Worm (Caenorhabditis elegans): Measurements from ENCODE around the gene pitr-1.

DNA sequence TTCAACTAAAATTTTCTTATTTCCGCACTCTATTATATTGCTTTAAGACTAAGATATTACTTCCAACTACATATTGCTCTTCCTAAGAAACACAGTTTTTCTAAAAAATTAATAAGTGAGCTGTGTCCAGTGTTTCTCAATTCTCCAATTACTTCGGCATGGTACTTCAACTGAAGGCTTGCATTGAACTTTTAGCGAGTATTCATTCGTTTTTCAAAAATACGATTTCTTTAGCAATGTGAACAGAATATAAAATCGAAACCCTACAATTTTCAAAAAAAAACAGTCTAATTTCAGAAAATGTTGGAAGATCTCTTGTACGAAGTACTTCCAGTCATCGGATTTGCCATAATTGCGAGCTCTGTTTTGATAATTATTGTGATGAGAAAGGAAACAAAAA, 27.0 kb downstream of the pitr-1 start, which contains the start of gene srtx-1:
- no peak for TF ChIP-seq ama-1 (optimal IDR thresholded peaks at IDR 0.05)
- TF ChIP-seq hnd-1 (tag; optimal IDR thresholded peaks at IDR 0.05) = no peak

Measured in whole organism, early embryonic.